Fruit fly (Drosophila melanogaster) whole organism, adult: Measurements from ENCODE around the gene CG3999.

Source experiments
- CG11617 ChIP-seq: fragments of 200-800 bp; sonication (Bioruptor generic); optimal IDR thresholded peaks from 2 replicates; lab custom pipeline; 2017; ENCODE audit warnings: mild to moderate bottlenecking, missing biosample characterization, missing genetic modification reagents, missing genetic modification characterization
- CG12768 ChIP-seq: fragments of 200-800 bp; sonication (Bioruptor generic); optimal IDR thresholded peaks from 2 replicates; lab custom pipeline; 2017; ENCODE audit warnings: missing biosample characterization, missing genetic modification characterization, mild to moderate bottlenecking, moderate library complexity, missing genetic modification reagents
- CG14711 ChIP-seq: fragments of 200-800 bp; sonication (Bioruptor generic); optimal IDR thresholded peaks from 2 replicates; lab custom pipeline; 2018; ENCODE audit warnings: missing biosample characterization, mild to moderate bottlenecking, missing genetic modification characterization, moderate library complexity
- CG1620 ChIP-seq: fragments of 200-800 bp; sonication (Bioruptor generic); optimal IDR thresholded peaks from 2 replicates; lab custom pipeline; 2016; ENCODE audit warnings: missing biosample characterization, missing genetic modification characterization
- CG33017 ChIP-seq: fragments of 200-800 bp; sonication (Bioruptor generic); optimal IDR thresholded peaks from 2 replicates; lab custom pipeline; 2018; ENCODE audit warnings: missing biosample characterization, mild to moderate bottlenecking, missing genetic modification characterization, moderate library complexity
- CG5204 ChIP-seq: fragments of 200-800 bp; sonication (Bioruptor generic); optimal IDR thresholded peaks from 2 replicates; lab custom pipeline; 2016; ENCODE audit warnings: missing biosample characterization, missing genetic modification characterization
- CG7045 ChIP-seq: fragments of 200-800 bp; sonication (Bioruptor generic); optimal IDR thresholded peaks from 2 replicates; lab custom pipeline; 2017; ENCODE audit warnings: missing biosample characterization, mild to moderate bottlenecking, missing genetic modification characterization
- CG7101 ChIP-seq: fragments of 200-800 bp; sonication (Bioruptor generic); optimal IDR thresholded peaks from 2 replicates; lab custom pipeline; 2018; ENCODE audit warnings: missing biosample characterization, mild to moderate bottlenecking, missing genetic modification characterization, moderate library complexity
- Clk ChIP-seq: fragments of 200-800 bp; sonication (Bioruptor generic); optimal IDR thresholded peaks from 2 replicates; lab custom pipeline; 2017; ENCODE audit warnings: missing biosample characterization, missing genetic modification characterization
- Crg-1 ChIP-seq: fragments of 200-800 bp; sonication (Bioruptor generic); optimal IDR thresholded peaks from 2 replicates; lab custom pipeline; 2016; ENCODE audit warnings: missing biosample characterization, missing genetic modification characterization
- Hr96 ChIP-seq: fragments of 200-800 bp; sonication (Bioruptor generic); optimal IDR thresholded peaks from 2 replicates; lab custom pipeline; 2016; ENCODE audit warnings: missing biosample characterization, missing genetic modification characterization
- Mnt ChIP-seq: fragments of 200-800 bp; sonication (Bioruptor generic); optimal IDR thresholded peaks from 2 replicates; lab custom pipeline; 2016; ENCODE audit warnings: missing biosample characterization, mild to moderate bottlenecking, missing genetic modification characterization
- bab1 ChIP-seq: fragments of 200-800 bp; sonication (Bioruptor generic); optimal IDR thresholded peaks from 3 replicates; lab custom pipeline; 2019; ENCODE audit warnings: missing biosample characterization, mild to moderate bottlenecking, missing genetic modification characterization, moderate library complexity
- cic ChIP-seq: fragments of 200-800 bp; sonication (Bioruptor generic); optimal IDR thresholded peaks from 2 replicates; lab custom pipeline; 2017; ENCODE audit warnings: missing biosample characterization, mild to moderate bottlenecking, missing genetic modification characterization, moderate library complexity
- cnc ChIP-seq, 2 experiments: fragments of >200 bp; optimal IDR thresholded peaks; 2 replicates each; lab custom pipeline; 2017
- kay ChIP-seq: fragments of 200-800 bp; sonication (Bioruptor generic); peaks from one replicate; lab custom pipeline; 2016; ENCODE audit warnings: missing biosample characterization, missing genetic modification characterization, borderline replicate concordance
- ovo ChIP-seq: fragments of 200-800 bp; sonication (Bioruptor generic); optimal IDR thresholded peaks from 2 replicates; lab custom pipeline; 2016; ENCODE audit warnings: missing biosample characterization, missing genetic modification characterization
- pad ChIP-seq: fragments of 200-800 bp; sonication (Bioruptor generic); optimal IDR thresholded peaks from 3 replicates; lab custom pipeline; 2017; ENCODE audit warnings: missing biosample characterization, missing genetic modification characterization, mild to moderate bottlenecking, moderate library complexity, missing genetic modification reagents
- tj ChIP-seq: fragments of 200-800 bp; sonication (Bioruptor generic); optimal IDR thresholded peaks from 3 replicates; lab custom pipeline; 2017; ENCODE audit warnings: missing biosample characterization, mild to moderate bottlenecking, missing genetic modification characterization, moderate library complexity
- toe ChIP-seq: fragments of 200-800 bp; sonication (Bioruptor generic); optimal IDR thresholded peaks from 2 replicates; lab custom pipeline; 2016; ENCODE audit warnings: missing biosample characterization, missing genetic modification characterization

Gene CG3999

dm6 chr3R:10251218-10251617 lies at the start of gene CG3999:
TSS of gene CG3999 (plus strand) at chr3R:10251518.
- TF ChIP-seq CG12768 (GFP tag; lab: Kevin White, UChicago), result no peak
- TF ChIP-seq tj (GFP tag; lab: Kevin White, UChicago), result no peak
- no peak for TF ChIP-seq CG11617 (GFP tag; lab: Kevin White, UChicago)
- no peak for TF ChIP-seq toe (GFP tag; lab: Kevin White, UChicago)
- no peak for TF ChIP-seq Mnt (GFP tag; lab: Kevin White, UChicago)
- TF ChIP-seq Hr96 (GFP tag; lab: Kevin White, UChicago), result no peak
- no peak for TF ChIP-seq Crg-1 (GFP tag; lab: Kevin White, UChicago)
- no peak for TF ChIP-seq CG33017 (tag; lab: Kevin White, UChicago)
- no peak for TF ChIP-seq ovo (GFP tag; lab: Kevin White, UChicago)
- TF ChIP-seq CG14711 (tag; lab: Kevin White, UChicago), result no peak
- no peak for TF ChIP-seq CG5204 (GFP tag; lab: Kevin White, UChicago)

DNA sequence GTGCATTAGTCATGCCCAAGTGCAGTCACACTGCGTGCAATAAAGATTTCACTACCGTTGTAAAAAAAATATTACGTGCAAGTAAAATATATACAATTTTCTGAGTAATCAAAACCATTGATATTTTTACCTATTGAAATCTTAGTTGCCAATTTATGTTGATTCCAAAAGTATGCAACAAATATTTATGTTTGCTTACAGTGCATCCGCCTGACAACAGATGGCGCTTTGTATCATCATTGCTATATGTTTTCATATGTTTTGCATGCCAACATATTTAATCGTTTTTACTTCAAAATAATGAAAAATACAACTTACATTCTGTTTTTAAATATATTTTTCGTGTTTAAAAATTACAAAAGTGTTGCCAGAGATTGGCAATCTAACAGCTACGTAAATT lies 47.8 kb upstream of the CG3999 start:
- no peak for TF ChIP-seq CG1620 (GFP tag; lab: Kevin White, UChicago)
- no peak for TF ChIP-seq CG33017 (tag; lab: Kevin White, UChicago)
- peak; percentile 69 for TF ChIP-seq bab1 (GFP tag; lab: Kevin White, UChicago)
- TF ChIP-seq Crg-1 (GFP tag; lab: Kevin White, UChicago), result no peak
- TF ChIP-seq kay, result peak; percentile 38
- no peak for TF ChIP-seq cnc (optimal IDR thresholded peaks at IDR 0.05; lab: Kevin White, UChicago)
- TF ChIP-seq cic, result no peak
- TF ChIP-seq CG7101 (tag; lab: Kevin White, UChicago), result no peak
- no peak for TF ChIP-seq CG14711 (tag; lab: Kevin White, UChicago)
- no peak for TF ChIP-seq CG7045
- no peak for TF ChIP-seq CG11617 (GFP tag; lab: Kevin White, UChicago)
- TF ChIP-seq ovo (GFP tag; lab: Kevin White, UChicago), result no peak
- peak; percentile 10 for TF ChIP-seq toe (GFP tag; lab: Kevin White, UChicago)
- no peak for TF ChIP-seq pad
- no peak for TF ChIP-seq Mnt (GFP tag; lab: Kevin White, UChicago)
- TF ChIP-seq CG12768 (GFP tag; lab: Kevin White, UChicago), result no peak
- TF ChIP-seq tj (GFP tag; lab: Kevin White, UChicago), result no peak
- TF ChIP-seq Hr96 (GFP tag; lab: Kevin White, UChicago), result no peak
- no peak for TF ChIP-seq CG5204 (GFP tag; lab: Kevin White, UChicago)

DNA sequence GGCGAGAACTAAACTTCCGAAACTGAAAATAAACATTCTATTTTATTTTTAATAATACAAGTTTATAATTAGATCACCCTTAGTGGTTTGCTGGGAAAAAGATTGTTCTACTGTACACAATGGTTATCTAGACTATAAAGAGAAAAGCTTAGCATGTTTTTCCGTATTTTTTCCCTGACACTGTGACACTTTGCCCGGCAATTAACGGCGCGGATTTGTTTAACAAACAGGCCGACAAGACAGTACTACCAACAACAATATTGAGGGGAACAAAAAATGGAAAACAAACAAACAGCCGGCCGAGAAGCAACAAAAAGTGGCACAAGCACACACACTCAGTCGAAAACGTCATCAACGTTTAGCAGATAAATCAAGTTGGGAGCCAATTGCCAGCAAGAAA lies 44.6 kb upstream of the CG3999 start:
- TF ChIP-seq cnc (optimal IDR thresholded peaks at IDR 0.05; lab: Kevin White, UChicago), result no peak
- no peak for TF ChIP-seq Hr96 (GFP tag; lab: Kevin White, UChicago)
- no peak for TF ChIP-seq CG14711 (tag; lab: Kevin White, UChicago)
- no peak for TF ChIP-seq ovo (GFP tag; lab: Kevin White, UChicago)
- TF ChIP-seq kay, result peak; percentile 69
- TF ChIP-seq cic, result no peak
- no peak for TF ChIP-seq CG11617 (GFP tag; lab: Kevin White, UChicago)

DNA sequence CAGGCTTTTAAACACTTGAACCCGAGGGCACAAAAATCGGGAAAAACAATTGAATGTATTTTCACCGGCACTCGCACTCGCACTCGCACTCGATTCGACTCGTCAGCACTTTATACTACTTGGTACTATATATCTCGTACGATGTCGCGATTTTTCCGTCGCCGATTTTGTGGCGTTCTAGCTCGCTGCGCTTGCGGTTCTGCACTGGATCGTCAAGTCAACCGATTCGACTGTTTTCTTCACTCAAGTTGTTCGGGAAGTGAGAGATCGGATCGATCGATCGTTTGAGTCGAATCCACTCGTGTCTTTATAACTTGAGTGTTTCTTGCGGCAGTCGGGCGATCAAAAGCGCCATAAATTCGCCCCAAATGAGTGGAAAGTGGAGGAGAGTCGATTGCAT lies 38.5 kb upstream of the CG3999 start, which contains the start of gene Timp:
Gene Timp, minus strand, starts transcription at position 209 of the 400 bp plus-strand sequence.
- TF ChIP-seq cic (peak; percentile 32), bab1 (GFP tag; lab: Kevin White, UChicago) (peak; percentile 30), kay (no peak), pad (no peak), CG14711 (tag; lab: Kevin White, UChicago) (no peak), tj (GFP tag; lab: Kevin White, UChicago) (peak; percentile 97), Clk (no peak), Crg-1 (GFP tag; lab: Kevin White, UChicago) (no peak), CG7101 (tag; lab: Kevin White, UChicago) (no peak), Mnt (GFP tag; lab: Kevin White, UChicago) (peak; percentile 21), CG11617 (GFP tag; lab: Kevin White, UChicago) (no peak), CG12768 (GFP tag; lab: Kevin White, UChicago) (peak; percentile 54), toe (GFP tag; lab: Kevin White, UChicago) (no peak), CG33017 (tag; lab: Kevin White, UChicago) (no peak), Hr96 (GFP tag; lab: Kevin White, UChicago) (peak; percentile 20), ovo (GFP tag; lab: Kevin White, UChicago) (no peak)

dm6 chr3R:10213430-10213829 lies 37.9 kb upstream of the CG3999 start:
- peak; percentile 20 for TF ChIP-seq cic
- TF ChIP-seq tj (GFP tag; lab: Kevin White, UChicago), result peak; percentile 28
- TF ChIP-seq CG33017 (tag; lab: Kevin White, UChicago), result peak; percentile 89
- TF ChIP-seq Hr96 (GFP tag; lab: Kevin White, UChicago), result no peak
- TF ChIP-seq toe (GFP tag; lab: Kevin White, UChicago), result peak; percentile 30
- no peak for TF ChIP-seq CG1620 (GFP tag; lab: Kevin White, UChicago)
- TF ChIP-seq bab1 (GFP tag; lab: Kevin White, UChicago), result peak; percentile 72
- peak; percentile 78 for TF ChIP-seq CG7101 (tag; lab: Kevin White, UChicago)
- peak; percentile 15 for TF ChIP-seq CG5204 (GFP tag; lab: Kevin White, UChicago)
- TF ChIP-seq Mnt (GFP tag; lab: Kevin White, UChicago), result no peak
- TF ChIP-seq kay, result peak; percentile 59
- TF ChIP-seq pad, result peak; percentile 29
- no peak for TF ChIP-seq cnc (optimal IDR thresholded peaks at IDR 0.05; lab: Kevin White, UChicago)
- TF ChIP-seq Clk, result peak; percentile 62
- TF ChIP-seq ovo (GFP tag; lab: Kevin White, UChicago), result no peak
- TF ChIP-seq CG14711 (tag; lab: Kevin White, UChicago), result peak; percentile 72
- peak; percentile 87 for TF ChIP-seq CG12768 (GFP tag; lab: Kevin White, UChicago)
- TF ChIP-seq Crg-1 (GFP tag; lab: Kevin White, UChicago), result peak; percentile 19
- peak; percentile 57 for TF ChIP-seq CG11617 (GFP tag; lab: Kevin White, UChicago)
- peak; percentile 90 for TF ChIP-seq CG7045
